Worm (Caenorhabditis elegans): ENCODE data around the gene T27A1.3.

ce11 chrII:502638-503037 is 32.7 kb upstream of the T27A1.3 start:
- TF ChIP-seq nhr-237 (tag; optimal IDR thresholded peaks at IDR 0.05) (no peak), jun-1 (tag; optimal IDR thresholded peaks at IDR 0.05) (no peak), fkh-10 (GFP tag; optimal IDR thresholded peaks at IDR 0.05) (no peak), nfya-1 (tag; optimal IDR thresholded peaks at IDR 0.05; ENCODE audit: insufficient read depth) (no peak)

All from whole organism, L3 larva.